Fruit fly (Drosophila melanogaster) whole organism, embryonic: ENCODE data around the gene CG5805.

Experiments used
- ATbp ChIP-seq: fragments of 200-800 bp; sonication (Bioruptor generic); optimal IDR thresholded peaks from 2 replicates; lab custom pipeline; 2017; ENCODE audit warnings: missing biosample characterization, mild to moderate bottlenecking, missing genetic modification characterization, missing genetic modification reagents
- Abd-B ChIP-seq: fragments of 200-800 bp; sonication (Bioruptor generic); optimal IDR thresholded peaks from 2 replicates; lab custom pipeline; 2018; ENCODE audit warnings: missing biosample characterization, mild to moderate bottlenecking, missing genetic modification characterization, moderate library complexity
- Atf-2 ChIP-seq: fragments of 200-800 bp; sonication (Bioruptor generic); optimal IDR thresholded peaks from 2 replicates; lab custom pipeline; 2016; ENCODE audit warnings: missing biosample characterization, missing genetic modification characterization
- CG10147 ChIP-seq: fragments of 200-800 bp; sonication (Bioruptor generic); optimal IDR thresholded peaks from 2 replicates; lab custom pipeline; 2019; ENCODE audit warnings: missing biosample characterization, mild to moderate bottlenecking, missing genetic modification characterization, moderate library complexity
- CG10209 ChIP-seq: fragments of 200-800 bp; sonication (Bioruptor generic); optimal IDR thresholded peaks from 3 replicates; lab custom pipeline; 2017; ENCODE audit warnings: missing biosample characterization, mild to moderate bottlenecking, missing genetic modification characterization, missing genetic modification reagents
- CG11398 ChIP-seq: fragments of 200-800 bp; sonication (Bioruptor generic); optimal IDR thresholded peaks from 2 replicates; lab custom pipeline; 2016; ENCODE audit warnings: missing biosample characterization, missing genetic modification characterization
- CG14014 ChIP-seq: fragments of 200-800 bp; sonication (Bioruptor generic); IDR thresholded peaks from 2 replicates; pipeline ENCODE4 v1.3.6; 2022; ENCODE audit warnings: missing biosample characterization, missing genetic modification characterization
- CG15479 ChIP-seq: fragments of 200-800 bp; sonication (Bioruptor generic); optimal IDR thresholded peaks from 3 replicates; lab custom pipeline; 2019; ENCODE audit warnings: missing biosample characterization, mild to moderate bottlenecking, missing genetic modification characterization, moderate library complexity
- CG1603 ChIP-seq: fragments of 200-800 bp; sonication (Bioruptor generic); optimal IDR thresholded peaks from 2 replicates; lab custom pipeline; 2019; ENCODE audit warnings: missing biosample characterization, mild to moderate bottlenecking, missing genetic modification characterization, moderate library complexity
- CG16813 ChIP-seq: fragments of 200-800 bp; sonication (Bioruptor generic); IDR thresholded peaks from 3 replicates; pipeline ENCODE4 v1.3.6; 2022; ENCODE audit warnings: missing biosample characterization, missing genetic modification characterization; ENCODE audit not compliant: partially characterized antibody
- CG17802 ChIP-seq: fragments of 200-800 bp; sonication (Bioruptor generic); optimal IDR thresholded peaks from 2 replicates; lab custom pipeline; 2018; ENCODE audit warnings: missing biosample characterization, mild to moderate bottlenecking, missing genetic modification characterization, moderate library complexity
- CG1832 ChIP-seq: fragments of 200-800 bp; sonication (Bioruptor generic); optimal IDR thresholded peaks from 2 replicates; lab custom pipeline; 2017; ENCODE audit warnings: missing biosample characterization, mild to moderate bottlenecking, missing genetic modification characterization, inconsistent platforms
- CG2116 ChIP-seq: fragments of 200-800 bp; sonication (Bioruptor generic); optimal IDR thresholded peaks from 3 replicates; lab custom pipeline; 2018; ENCODE audit warnings: missing biosample characterization, mild to moderate bottlenecking, missing genetic modification characterization
- CG2875 ChIP-seq: fragments of 200-800 bp; sonication (Bioruptor generic); optimal IDR thresholded peaks from 2 replicates; lab custom pipeline; 2017; ENCODE audit warnings: missing biosample characterization, mild to moderate bottlenecking, missing genetic modification characterization, missing genetic modification reagents
- CG33557 ChIP-seq: fragments of 200-800 bp; sonication (Bioruptor generic); optimal IDR thresholded peaks from 2 replicates; lab custom pipeline; 2019; ENCODE audit warnings: missing biosample characterization, mild to moderate bottlenecking, missing genetic modification characterization, moderate library complexity
- CG34224 ChIP-seq: fragments of 200-800 bp; sonication (Bioruptor generic); IDR thresholded peaks from 3 replicates; pipeline ENCODE4 v1.3.6; 2022; ENCODE audit warnings: missing biosample characterization, missing genetic modification characterization; ENCODE audit not compliant: partially characterized antibody
- CG3726 ChIP-seq: fragments of 200-800 bp; sonication (Bioruptor generic); IDR thresholded peaks from 3 replicates; pipeline ENCODE4, ENCODE4 v1.3.6; 2022; ENCODE audit warnings: missing biosample characterization, missing genetic modification characterization
- CG4854 ChIP-seq: fragments of 200-800 bp; sonication (Bioruptor generic); optimal IDR thresholded peaks from 2 replicates; lab custom pipeline; 2016; ENCODE audit warnings: missing biosample characterization, missing genetic modification characterization, inconsistent platforms
- CG6272 ChIP-seq: fragments of 200-800 bp; sonication (Bioruptor generic); IDR thresholded peaks from 2 replicates; pipeline ENCODE4 v1.3.6; 2022; ENCODE audit warnings: missing biosample characterization, missing genetic modification characterization
- CG7271 ChIP-seq: fragments of 200-800 bp; sonication (Bioruptor generic); optimal IDR thresholded peaks from 2 replicates; lab custom pipeline; 2018; ENCODE audit warnings: missing biosample characterization, mild to moderate bottlenecking, missing genetic modification characterization, moderate library complexity
- CG8388 ChIP-seq: fragments of 200-800 bp; sonication (Bioruptor generic); optimal IDR thresholded peaks from 2 replicates; lab custom pipeline; 2019; ENCODE audit warnings: missing biosample characterization, mild to moderate bottlenecking, missing genetic modification characterization, moderate library complexity
- CG8765 ChIP-seq: fragments of 200-800 bp; sonication (Bioruptor generic); IDR thresholded peaks from 2 replicates; pipeline ENCODE4 v1.3.6; 2022; ENCODE audit warnings: missing biosample characterization, missing genetic modification characterization
- Fer1 ChIP-seq: fragments of 200-800 bp; sonication (Bioruptor generic); optimal IDR thresholded peaks from 2 replicates; lab custom pipeline; 2017; ENCODE audit warnings: missing biosample characterization, mild to moderate bottlenecking, missing genetic modification characterization
- Hr51 ChIP-seq, 2 experiments: fragments of 200-800 bp; sonication (Bioruptor generic); optimal IDR thresholded peaks; 2 replicates in 1 of 2; 3 replicates in 1 of 2; lab custom pipeline; 2016 to 2018; ENCODE audit warnings: missing biosample characterization in 2 of 2, missing genetic modification characterization in 2 of 2, mild to moderate bottlenecking in 1 of 2, moderate library complexity in 1 of 2
- TFAM ChIP-seq: fragments of 200-800 bp; sonication (Bioruptor generic); optimal IDR thresholded peaks from 2 replicates; lab custom pipeline; 2017; ENCODE audit warnings: missing biosample characterization, missing genetic modification characterization, inconsistent platforms
- bbx ChIP-seq: fragments of 200-800 bp; sonication (Bioruptor generic); IDR thresholded peaks from 2 replicates; pipeline ENCODE4 v1.3.6; 2022; ENCODE audit warnings: missing biosample characterization, missing genetic modification characterization; ENCODE audit not compliant: partially characterized antibody
- chm ChIP-seq: fragments of 200-800 bp; sonication (Bioruptor generic); IDR thresholded peaks from 2 replicates; pipeline ENCODE4 v1.3.6; 2022; ENCODE audit warnings: missing biosample characterization, missing genetic modification characterization
- crc ChIP-seq: fragments of 200-800 bp; sonication (Bioruptor generic); optimal IDR thresholded peaks from 2 replicates; lab custom pipeline; 2016; ENCODE audit warnings: missing biosample characterization, missing genetic modification characterization
- crol ChIP-seq: fragments of 200-800 bp; sonication (Bioruptor generic); IDR thresholded peaks from 2 replicates; pipeline ENCODE4 v1.3.6; 2022; ENCODE audit warnings: missing biosample characterization, missing genetic modification characterization
- danr ChIP-seq: fragments of 200-800 bp; sonication (Bioruptor generic); IDR thresholded peaks from 2 replicates; pipeline ENCODE4 v1.3.6; 2022; ENCODE audit warnings: missing biosample characterization, missing genetic modification characterization
- dysf ChIP-seq: fragments of 200-800 bp; sonication (Bioruptor generic); IDR thresholded peaks from 3 replicates; pipeline ENCODE4 v1.3.6; 2022; ENCODE audit warnings: missing biosample characterization, missing genetic modification characterization
- esg ChIP-seq: fragments of 200-800 bp; sonication (Bioruptor generic); conservative IDR thresholded peaks from 2 replicates; pipeline ENCODE4 v1.3.6; 2022; ENCODE audit warnings: missing biosample characterization, missing genetic modification characterization
- fd102C ChIP-seq: fragments of 200-800 bp; sonication (Bioruptor generic); optimal IDR thresholded peaks from 2 replicates; lab custom pipeline; 2018; ENCODE audit warnings: missing biosample characterization, mild to moderate bottlenecking, missing genetic modification characterization, moderate library complexity
- fu2 ChIP-seq: fragments of 200-800 bp; sonication (Bioruptor generic); optimal IDR thresholded peaks from 2 replicates; lab custom pipeline; 2016; ENCODE audit warnings: missing biosample characterization, missing genetic modification characterization
- kah ChIP-seq: fragments of 200-800 bp; sonication (Bioruptor generic); optimal IDR thresholded peaks from 2 replicates; lab custom pipeline; 2018; ENCODE audit warnings: missing biosample characterization, mild to moderate bottlenecking, missing genetic modification characterization
- maf-S ChIP-seq: fragments of 200-800 bp; sonication (Bioruptor generic); optimal IDR thresholded peaks from 2 replicates; lab custom pipeline; 2016; ENCODE audit warnings: missing biosample characterization, missing genetic modification characterization
- oc ChIP-seq: fragments of 200-800 bp; sonication (Bioruptor generic); optimal IDR thresholded peaks from 2 replicates; lab custom pipeline; 2018; ENCODE audit warnings: missing biosample characterization, mild to moderate bottlenecking, missing genetic modification characterization, moderate library complexity
- pan ChIP-seq, 4 experiments: fragments of >200 bp in 3 of 4; fragments of 200-800 bp in 1 of 4; sonication (Bioruptor generic) in 1 of 4; optimal IDR thresholded peaks in 3 of 4; IDR thresholded peaks in 1 of 4; 2 replicates each; pipeline versions ENCODE4 v1.3.6 to Lab custom; 2017 to 2022; ENCODE audit warnings: missing biosample characterization in 2 of 4, missing genetic modification characterization in 2 of 4, mixed read lengths in 1 of 4
- pfk ChIP-seq: fragments of 200-800 bp; sonication (Bioruptor generic); optimal IDR thresholded peaks from 2 replicates; lab custom pipeline; 2018; ENCODE audit warnings: missing biosample characterization, mild to moderate bottlenecking, missing genetic modification characterization, moderate library complexity
- prd ChIP-seq, 3 experiments: fragments of >200 bp in 2 of 3; fragments of 200-800 bp in 1 of 3; sonication (Bioruptor generic) in 1 of 3; optimal IDR thresholded peaks in 2 of 3; IDR thresholded peaks in 1 of 3; 2 replicates in 2 of 3; 3 replicates in 1 of 3; pipeline versions ENCODE4 v1.3.6 to Lab custom; 2017 to 2022; ENCODE audit warnings: missing biosample characterization in 1 of 3, missing genetic modification characterization in 1 of 3
- slou ChIP-seq: fragments of 200-800 bp; sonication (Bioruptor generic); optimal IDR thresholded peaks from 3 replicates; lab custom pipeline; 2016; ENCODE audit warnings: missing biosample characterization, missing genetic modification characterization
- stc ChIP-seq: fragments of 200-800 bp; sonication (Bioruptor generic); IDR thresholded peaks from 2 replicates; pipeline ENCODE4 v1.3.6; 2022; ENCODE audit warnings: missing biosample characterization, missing genetic modification characterization
- tio ChIP-seq: fragments of 200-800 bp; sonication (Bioruptor generic); optimal IDR thresholded peaks from 2 replicates; lab custom pipeline; 2017; ENCODE audit warnings: missing biosample characterization, missing genetic modification characterization, inconsistent platforms
- tx ChIP-seq: fragments of 200-800 bp; sonication (Bioruptor generic); optimal IDR thresholded peaks from 2 replicates; lab custom pipeline; 2016; ENCODE audit warnings: missing biosample characterization, missing genetic modification characterization
- usp ChIP-seq: fragments of >200 bp; optimal IDR thresholded peaks from 2 replicates; lab custom pipeline; 2017; ENCODE audit warnings: missing biosample characterization, missing genetic modification characterization
- vnd ChIP-seq: fragments of 200-800 bp; sonication (Bioruptor generic); IDR thresholded peaks from 3 replicates; pipeline ENCODE4 v1.3.6; 2022; ENCODE audit warnings: missing biosample characterization, missing genetic modification characterization; ENCODE audit not compliant: partially characterized antibody

The CG5805 gene

DNA sequence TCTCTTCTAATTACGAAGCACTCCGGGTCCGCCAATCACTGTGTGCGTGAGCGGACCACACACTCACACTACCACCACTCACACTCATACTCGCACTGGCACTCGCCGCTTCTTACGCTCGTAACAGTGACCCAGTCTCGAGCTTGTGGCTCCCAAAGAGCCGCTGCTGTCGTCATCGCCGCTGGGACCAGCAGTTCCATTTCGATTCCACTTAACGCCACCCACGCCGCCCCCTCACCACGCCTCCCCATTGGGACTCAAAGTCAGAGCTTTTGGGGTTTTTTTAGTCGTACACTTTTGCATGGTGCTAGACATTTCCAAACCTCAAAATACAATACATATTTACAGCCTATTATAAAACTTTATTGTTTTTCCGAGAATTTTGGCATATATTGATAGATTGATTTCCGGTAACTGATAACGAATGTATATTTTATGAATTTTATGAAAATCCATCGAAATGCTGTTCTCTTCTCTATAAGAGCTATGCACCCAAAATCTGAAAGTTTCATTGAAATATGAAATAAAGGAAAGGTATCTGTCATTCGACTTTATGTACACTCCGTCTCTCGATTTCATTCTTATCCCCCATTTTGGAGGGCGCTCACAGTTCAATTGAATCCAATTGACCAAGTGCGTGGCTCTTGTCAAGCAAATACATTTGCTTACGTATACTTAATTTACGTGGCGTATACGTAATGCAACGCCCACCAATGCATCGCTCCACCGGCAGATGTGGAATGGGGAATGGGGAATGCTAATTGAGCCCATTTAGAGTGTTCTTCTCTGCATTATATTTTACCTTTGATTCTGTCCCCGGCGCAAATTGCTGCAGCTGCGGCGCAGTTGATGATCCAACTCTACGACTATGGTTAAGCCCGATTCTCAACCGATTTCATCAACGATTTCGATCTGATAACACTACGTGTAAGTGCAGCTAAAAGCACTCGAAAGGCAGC is 15.7 kb downstream of the CG5805 start, which contains the start of gene CG42331 (continued):
- TF ChIP-seq CG34224 (GFP tag; lab: Robert Waterston, UW) (no peak), CG10209 (GFP tag; lab: Kevin White, UChicago) (peak; percentile 54), TFAM (GFP tag; lab: Kevin White, UChicago) (no peak), CG1603 (tag; lab: Kevin White, UChicago) (peak; percentile 45), CG8765 (GFP tag; lab: Robert Waterston, UW) (no peak), tx (GFP tag; lab: Kevin White, UChicago) (peak; percentile 11), Abd-B (GFP tag; lab: Kevin White, UChicago) (peak; percentile 54), Hr51 (GFP tag; optimal IDR thresholded peaks at IDR 0.05; lab: Kevin White, UChicago) (peak; percentile 46 to 71), crol (GFP tag; lab: Robert Waterston, UW) (peak; percentile 89), CG14014 (GFP tag; lab: Robert Waterston, UW) (no peak), usp (GFP tag; lab: Kevin White, UChicago) (no peak), CG15479 (GFP tag; lab: Kevin White, UChicago) (no peak), tio (peak; percentile 45), CG10147 (peak; percentile 59), CG11398 (GFP tag; lab: Kevin White, UChicago) (no peak), oc (tag; lab: Kevin White, UChicago) (peak; percentile 13), vnd (GFP tag; lab: Robert Waterston, UW) (no peak), pfk (no peak), slou (no peak), CG4854 (GFP tag; lab: Kevin White, UChicago) (no peak), danr (GFP tag; lab: Robert Waterston, UW) (no peak), dysf (GFP tag; lab: Robert Waterston, UW) (peak; percentile 83), CG2875 (GFP tag; lab: Kevin White, UChicago) (peak; percentile 42), bbx (GFP tag; lab: Robert Waterston, UW) (no peak), CG17802 (tag; lab: Kevin White, UChicago) (no peak), kah (GFP tag; lab: Kevin White, UChicago) (no peak), maf-S (GFP tag; lab: Kevin White, UChicago) (peak; percentile 21), CG1832 (no peak), Fer1 (GFP tag; lab: Kevin White, UChicago) (no peak), CG3726 (no peak), chm (GFP tag; lab: Robert Waterston, UW) (peak; percentile 18; the same call in 1 of the 2 replicates), pan (optimal IDR thresholded peaks at IDR 0.05; lab: Kevin White, UChicago) (no peak), pan (GFP tag; optimal IDR thresholded peaks at IDR 0.05 in 1 of 2, IDR thresholded peaks at IDR 0.05 in 1 of 2) (peak in 1 of 2 experiments; percentile 43), ATbp (GFP tag; lab: Kevin White, UChicago) (peak; percentile 66), fu2 (GFP tag; lab: Kevin White, UChicago) (peak; percentile 39), CG33557 (GFP tag; lab: Kevin White, UChicago) (no peak), CG16813 (GFP tag; lab: Robert Waterston, UW) (no peak), stc (peak; percentile 58), CG2116 (GFP tag; lab: Kevin White, UChicago) (peak; percentile 23), esg (peak; percentile 27), prd (optimal IDR thresholded peaks at IDR 0.05; lab: Kevin White, UChicago) (no peak), prd (GFP tag; IDR thresholded peaks at IDR 0.05; lab: Robert Waterston, UW) (0 out of 3 replicates have a peak, but pooled peaks have one; percentile 38), crc (no peak), Atf-2 (GFP tag; lab: Kevin White, UChicago) (peak; percentile 53), CG7271 (no peak), fd102C (GFP tag; lab: Kevin White, UChicago) (no peak), CG6272 (GFP tag; lab: Robert Waterston, UW) (no peak), CG8388 (GFP tag; lab: Kevin White, UChicago) (peak; percentile 43)
